Fruit fly (Drosophila melanogaster): Measurements from ENCODE around the gene PIG-Wa.

PIG-Wa gene

dm6 chr2L:2397080-2397479 lies 14.1 kb downstream of the PIG-Wa start (continued):
- TF ChIP-seq H2.0 (GFP tag; IDR thresholded peaks at IDR 0.05) (0 out of 2 replicates have a peak, but pooled peaks have one; percentile 11), CG7357 (GFP tag; IDR thresholded peaks at IDR 0.05) (no peak), CG4282 (GFP tag; optimal IDR thresholded peaks at IDR 0.05) (no peak), lov (optimal IDR thresholded peaks at IDR 0.05) (no peak), lov (GFP tag; IDR thresholded peaks at IDR 0.05) (no peak), CG16815 (GFP tag; optimal IDR thresholded peaks at IDR 0.05) (no peak), hth (optimal IDR thresholded peaks at IDR 0.05) (no peak), dpn (GFP tag; optimal IDR thresholded peaks at IDR 0.05) (peak in 1 of 2 experiments; percentile 7), sisA (GFP tag; IDR thresholded peaks at IDR 0.05) (peak; percentile 46; the same call in 1 of the 2 replicates), caup (GFP tag; optimal IDR thresholded peaks at IDR 0.05; ENCODE audit: severe bottlenecking) (no peak), CG7839 (tag; optimal IDR thresholded peaks at IDR 0.05) (peak; percentile 14), row (GFP tag; IDR thresholded peaks at IDR 0.05) (peak; percentile 32; the same call in 1 of the 3 replicates), dmrt99B (tag; optimal IDR thresholded peaks at IDR 0.05) (peak; percentile 49), psq (GFP tag; optimal IDR thresholded peaks at IDR 0.05) (no peak), fd96Cb (tag; optimal IDR thresholded peaks at IDR 0.05) (peak; percentile 5), CG10979 (tag; optimal IDR thresholded peaks at IDR 0.05) (peak; percentile 42), ci (GFP tag; IDR thresholded peaks at IDR 0.05) (no peak), CG13296 (GFP tag; optimal IDR thresholded peaks at IDR 0.05) (no peak), Xrp1 (GFP tag; IDR thresholded peaks at IDR 0.05) (peak; percentile 24; the same call in 1 of the 2 replicates), Dp (GFP tag; optimal IDR thresholded peaks at IDR 0.05) (no peak), Mes4 (GFP tag; optimal IDR thresholded peaks at IDR 0.05) (no peak)

- 0 out of 2 replicates have a peak, but pooled peaks have one; percentile 9 for TF ChIP-seq CG6689 (GFP tag; IDR thresholded peaks at IDR 0.05)
- TF ChIP-seq CG32772 (GFP tag; IDR thresholded peaks at IDR 0.05) = 0 out of 2 replicates have a peak, but pooled peaks have one; percentile 33
- TF ChIP-seq CG1233 (GFP tag; optimal IDR thresholded peaks at IDR 0.05) = no peak
- peak; percentile 12 for TF ChIP-seq CG7839 (tag; optimal IDR thresholded peaks at IDR 0.05)
- TF ChIP-seq fd96Cb (tag; optimal IDR thresholded peaks at IDR 0.05) = no peak
- TF ChIP-seq E2f2 (GFP tag; IDR thresholded peaks at IDR 0.05) = peak; percentile 13; the same call in 1 of the 2 replicates
- peak; percentile 35; the same call in 1 of the 2 replicates for TF ChIP-seq stc (GFP tag; IDR thresholded peaks at IDR 0.05)
- peak; percentile 4 for TF ChIP-seq Xbp1 (GFP tag; optimal IDR thresholded peaks at IDR 0.05)
- no peak for TF ChIP-seq CTCF (GFP tag; optimal IDR thresholded peaks at IDR 0.05)
- TF ChIP-seq wdn (GFP tag; IDR thresholded peaks at IDR 0.05) = 0 out of 2 replicates have a peak, but pooled peaks have one; percentile 33
- peak; percentile 36 for TF ChIP-seq CG2678 (tag; optimal IDR thresholded peaks at IDR 0.05)
- TF ChIP-seq HLHmδ (GFP tag; optimal IDR thresholded peaks at IDR 0.05) = no peak
- peak in 1 of 2 experiments; percentile 27 for TF ChIP-seq Hr51 (GFP tag; optimal IDR thresholded peaks at IDR 0.05)
- TF ChIP-seq Sox102F (GFP tag; optimal IDR thresholded peaks at IDR 0.05) = peak; percentile 48
- TF ChIP-seq dm (GFP tag; optimal IDR thresholded peaks at IDR 0.05) = no peak
- TF ChIP-seq HLH3B (GFP tag; IDR thresholded peaks at IDR 0.05) = 0 out of 2 replicates have a peak, but pooled peaks have one; percentile 10
- TF ChIP-seq Hand (GFP tag; optimal IDR thresholded peaks at IDR 0.05) = no peak
- TF ChIP-seq CG12071 (GFP tag; optimal IDR thresholded peaks at IDR 0.05) = no peak
- peak; percentile 21; the same call in 1 of the 3 replicates for TF ChIP-seq CG11695 (GFP tag; IDR thresholded peaks at IDR 0.05)
- no peak for TF ChIP-seq crc (GFP tag; optimal IDR thresholded peaks at IDR 0.05)
- TF ChIP-seq phol (tag; optimal IDR thresholded peaks at IDR 0.05) = peak; percentile 16
- peak; percentile 16 for TF ChIP-seq sens (GFP tag)
- 0 out of 2 replicates have a peak, but pooled peaks have one; percentile 12 for TF ChIP-seq CG32532 (GFP tag; IDR thresholded peaks at IDR 0.05)
- TF ChIP-seq gcm (GFP tag; optimal IDR thresholded peaks at IDR 0.05) = no peak
- peak; percentile 20 for TF ChIP-seq Blimp-1 (GFP tag; optimal IDR thresholded peaks at IDR 0.05)
- TF ChIP-seq unpg (GFP tag; optimal IDR thresholded peaks at IDR 0.05) = peak; percentile 27
- peak; percentile 6; the same call in 1 of the 2 replicates for TF ChIP-seq ttk (GFP tag; IDR thresholded peaks at IDR 0.05)
- TF ChIP-seq lab (GFP tag; optimal IDR thresholded peaks at IDR 0.05) = peak; percentile 4
- TF ChIP-seq Oaz (GFP tag; IDR thresholded peaks at IDR 0.05) = no peak
- TF ChIP-seq Xrp1 (GFP tag; IDR thresholded peaks at IDR 0.05) = peak; percentile 29; the same call in 1 of the 2 replicates
- peak; percentile 19 for TF ChIP-seq grau (tag; optimal IDR thresholded peaks at IDR 0.05)
- peak; percentile 24 for TF ChIP-seq Oli (tag; optimal IDR thresholded peaks at IDR 0.05)
These were observed 15.5 kb downstream of the PIG-Wa start for dm6 chr2L:2398459-2398858.
